Worm (Caenorhabditis elegans) whole organism, L4/young adult: ENCODE data around the gene hizr-1.

Experiments
- W03F9.2 ChIP-seq: fragments of 150-350 bp; optimal IDR thresholded peaks from 2 replicates; lab custom pipeline; 2014; ENCODE audit warnings: missing biosample characterization, missing genetic modification characterization
- dao-5 ChIP-seq: sonication (generic microtip); optimal IDR thresholded peaks from 2 replicates; lab custom pipeline; 2016; ENCODE audit warnings: missing genotype, missing genetic modification characterization, moderate library complexity, missing compliant biosample characterization
- him-1 ChIP-seq: sonication (generic microtip); optimal IDR thresholded peaks from 2 replicates; lab custom pipeline; 2016; ENCODE audit warnings: missing genotype, missing genetic modification reagents, missing genetic modification characterization, missing compliant biosample characterization

Gene hizr-1

ce11 chrX:11351288-11351687 is 33.2 kb downstream of the hizr-1 start:
- TF ChIP-seq dao-5 (no peak), him-1 (tag; lab: Kevin White, UChicago) (no peak)

ce11 chrX:11351856-11352255 is 33.8 kb downstream of the hizr-1 start, which contains the start of gene pgp-3:
pgp-3 (plus strand) TSS chrX:11352156.
- TF ChIP-seq dao-5 (no peak), W03F9.2 (no peak), him-1 (tag; lab: Kevin White, UChicago) (no peak)

ce11 chrX:11355856-11356255 is 37.8 kb downstream of the hizr-1 start:
- TF ChIP-seq W03F9.2 (no peak), dao-5 (no peak), him-1 (tag; lab: Kevin White, UChicago) (no peak)

ce11 chrX:11357516-11357915 is 39.4 kb downstream of the hizr-1 start, which contains the start of gene pgp-4:
pgp-4 (plus strand) TSS chrX:11357816.
- TF ChIP-seq dao-5 (no peak), W03F9.2 (no peak), him-1 (tag; lab: Kevin White, UChicago) (no peak)

- TF ChIP-seq W03F9.2, result no peak
- TF ChIP-seq him-1 (tag; lab: Kevin White, UChicago), result no peak
- no peak for TF ChIP-seq dao-5
These were observed 46.8 kb downstream of the hizr-1 start for ce11 chrX:11364914-11365313.

ce11 chrX:11365995-11366394 is 47.9 kb downstream of the hizr-1 start:
- TF ChIP-seq him-1 (tag; lab: Kevin White, UChicago), result no peak
- no peak for TF ChIP-seq W03F9.2
- no peak for TF ChIP-seq dao-5

ce11 chrX:11367087-11367486 is 49.0 kb downstream of the hizr-1 start:
- TF ChIP-seq him-1 (tag; lab: Kevin White, UChicago) (no peak), dao-5 (no peak), W03F9.2 (no peak)

- TF ChIP-seq dao-5 (no peak), W03F9.2 (no peak), him-1 (tag; lab: Kevin White, UChicago) (no peak)
These were observed 49.6 kb downstream of the hizr-1 start for ce11 chrX:11367640-11368039.

ce11 chrX:11368417-11368816 is 50.3 kb downstream of the hizr-1 start, which contains the start of gene ttyh-1:
ttyh-1 (plus strand) TSS chrX:11368717.
- TF ChIP-seq W03F9.2 (no peak), him-1 (tag; lab: Kevin White, UChicago) (no peak), dao-5 (no peak)

ce11 chrX:11368845-11369244 is 50.8 kb downstream of the hizr-1 start:
- TF ChIP-seq him-1 (tag; lab: Kevin White, UChicago) (no peak), dao-5 (no peak), W03F9.2 (no peak)

- TF ChIP-seq dao-5 (no peak), him-1 (tag; lab: Kevin White, UChicago) (no peak), W03F9.2 (no peak)
These were observed 52.0 kb downstream of the hizr-1 start for ce11 chrX:11370090-11370489.
